Worm (Caenorhabditis elegans): ENCODE measurements around the gene tbc-13.

ce11 chrX:12484078-12484477, 771 bp upstream of the tbc-13 start:
- TF ChIP-seq fkh-10 (GFP tag; optimal IDR thresholded peaks at IDR 0.05) = no peak
- TF ChIP-seq mdl-1 (tag; optimal IDR thresholded peaks at IDR 0.05) = no peak
